Worm (Caenorhabditis elegans): ENCODE measurements around the gene C23F12.4.

The C23F12.4 gene

ce11 chrX:9391345-9391744 is 4.2 kb downstream of the C23F12.4 start, which contains the start of gene C23F12.3:
Gene C23F12.3, plus strand, starts transcription at chrX:9391645.
- TF ChIP-seq bed-1 (GFP tag; IDR thresholded peaks at IDR 0.05) (no peak), egrh-3 (GFP tag; IDR thresholded peaks at IDR 0.05) (no peak), F39B2.1 (GFP tag; IDR thresholded peaks at IDR 0.05) (no peak), F10E7.11 (tag; optimal IDR thresholded peaks at IDR 0.05) (no peak), efl-1 (GFP tag; optimal IDR thresholded peaks at IDR 0.05) (no peak), cebp-1 (GFP tag; IDR thresholded peaks at IDR 0.05) (no peak), cebp-1 (tag; optimal IDR thresholded peaks at IDR 0.05) (no peak), atf-7 (tag; optimal IDR thresholded peaks at IDR 0.05) (no peak), lsl-1 (GFP tag; optimal IDR thresholded peaks at IDR 0.05) (no peak), F52B5.7 (tag; optimal IDR thresholded peaks at IDR 0.05) (no peak), ceh-91 (GFP tag; IDR thresholded peaks at IDR 0.05) (no peak), nhr-179 (tag; optimal IDR thresholded peaks at IDR 0.05) (no peak), snpc-3.4 (tag; optimal IDR thresholded peaks at IDR 0.05) (no peak), nhr-90 (tag; optimal IDR thresholded peaks at IDR 0.05) (no peak)

DNA sequence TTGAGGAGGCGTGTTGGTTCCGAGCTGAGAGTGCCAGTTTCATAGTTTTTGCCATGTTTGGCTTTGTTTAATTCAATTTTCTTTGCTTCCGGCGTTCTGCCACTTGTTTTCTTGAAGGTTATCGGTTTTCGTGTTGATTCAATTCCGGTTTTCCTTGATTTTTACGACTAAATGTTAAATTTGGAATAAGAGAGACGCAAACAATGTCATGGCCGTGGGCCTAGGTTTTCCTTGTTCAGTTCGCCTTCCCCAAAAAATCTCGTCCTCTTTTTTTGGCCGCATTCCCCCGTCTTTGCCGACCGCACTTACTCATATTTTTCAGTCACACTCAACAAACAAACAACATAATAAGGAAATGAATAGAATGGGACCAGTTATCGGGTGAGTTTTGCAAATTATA is 6.6 kb downstream of the C23F12.4 start, which contains the start of gene C23F12.9:
Gene C23F12.9 (plus strand): TSS at position 301 of the 400 bp plus-strand sequence.
- TF ChIP-seq fkh-3 (tag; optimal IDR thresholded peaks at IDR 0.05) (no peak), efl-1 (GFP tag; optimal IDR thresholded peaks at IDR 0.05) (no peak), ccch-3 (GFP tag; optimal IDR thresholded peaks at IDR 0.05) (no peak), K11D2.4 (GFP tag; IDR thresholded peaks at IDR 0.05) (no peak), atf-7 (tag; optimal IDR thresholded peaks at IDR 0.05) (no peak), snpc-4 (GFP tag; optimal IDR thresholded peaks at IDR 0.05) (no peak), snpc-4 (tag; optimal IDR thresholded peaks at IDR 0.05) (no peak), somi-1 (GFP tag; optimal IDR thresholded peaks at IDR 0.05) (no peak), lin-26 (GFP tag; IDR thresholded peaks at IDR 0.05) (no peak), C17E4.6 (GFP tag; IDR thresholded peaks at IDR 0.05) (no peak), hrde-1 (tag; optimal IDR thresholded peaks at IDR 0.05; ENCODE audit: borderline replicate concordance) (no peak), him-1 (tag; optimal IDR thresholded peaks at IDR 0.05) (no peak), B0261.1 (tag; optimal IDR thresholded peaks at IDR 0.05) (no peak)

- TF ChIP-seq F37B4.10 (GFP tag; IDR thresholded peaks at IDR 0.05) (no peak), gei-17 (GFP tag; optimal IDR thresholded peaks at IDR 0.05) (no peak), sea-2 (GFP tag; IDR thresholded peaks at IDR 0.05) (no peak), ama-1 (optimal IDR thresholded peaks at IDR 0.05) (no peak), ama-1 (GFP tag; optimal IDR thresholded peaks at IDR 0.05) (no peak), lin-35 (GFP tag; optimal IDR thresholded peaks at IDR 0.05) (no peak)
Measured at ce11 chrX:9397401-9397800, 10.3 kb downstream of the C23F12.4 start, which contains the start of gene fln-2. Gene fln-2, plus strand, starts transcription at chrX:9397701.

DNA sequence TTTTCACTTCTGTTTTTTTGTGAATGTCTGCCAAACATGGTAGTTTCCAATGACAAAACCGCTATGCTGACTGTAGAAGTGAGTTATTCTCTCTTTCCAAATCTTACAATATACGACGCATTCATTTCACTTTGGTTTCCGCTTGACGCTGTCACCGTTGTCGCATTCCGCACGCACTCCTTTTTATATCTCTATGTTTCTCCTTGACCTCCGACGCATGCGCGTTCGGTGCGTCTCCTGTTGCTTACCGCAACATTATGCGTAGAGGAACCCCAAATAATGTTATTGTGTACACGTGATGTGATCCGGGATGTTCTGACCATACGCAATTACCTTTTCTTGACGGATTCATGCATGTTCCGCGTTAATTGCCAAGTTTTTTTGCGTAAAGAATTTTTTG is 14.8 kb downstream of the C23F12.4 start:
- no peak for TF ChIP-seq lin-26 (GFP tag; IDR thresholded peaks at IDR 0.05)
- no peak for TF ChIP-seq mel-28 (tag; optimal IDR thresholded peaks at IDR 0.05; ENCODE audit: borderline replicate concordance)

DNA sequence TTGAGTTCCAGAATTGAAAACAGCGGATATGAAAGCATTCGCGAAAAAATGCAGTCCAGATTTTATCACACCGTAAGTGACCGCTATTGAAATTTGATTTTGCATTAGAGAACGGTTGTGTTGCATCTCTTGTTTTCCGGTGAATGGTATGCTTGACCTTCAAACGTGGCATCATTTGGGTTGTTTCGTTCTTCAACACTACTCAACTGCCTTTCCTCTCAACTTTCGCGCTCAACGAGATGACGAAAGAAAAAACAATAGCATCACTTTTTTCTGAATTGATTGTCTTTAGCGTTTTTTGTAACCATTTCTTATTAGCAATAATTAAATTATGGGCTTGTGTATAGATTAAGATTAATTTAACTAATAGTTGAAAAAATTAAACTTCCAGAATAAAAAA is 15.3 kb downstream of the C23F12.4 start:
- TF ChIP-seq K12H6.12 (tag; optimal IDR thresholded peaks at IDR 0.05) (no peak), T26A5.8 (tag; optimal IDR thresholded peaks at IDR 0.05) (no peak), let-607 (tag; optimal IDR thresholded peaks at IDR 0.05) (no peak), rec-8 (tag; optimal IDR thresholded peaks at IDR 0.05) (no peak), lin-26 (GFP tag; IDR thresholded peaks at IDR 0.05) (no peak), attf-6 (GFP tag; IDR thresholded peaks at IDR 0.05) (no peak), bed-2 (GFP tag; IDR thresholded peaks at IDR 0.05) (no peak), ZK185.1 (tag; optimal IDR thresholded peaks at IDR 0.05; ENCODE audit: poor library complexity, severe bottlenecking) (no peak), F37B4.10 (GFP tag; IDR thresholded peaks at IDR 0.05) (no peak), hmg-20 (GFP tag; IDR thresholded peaks at IDR 0.05) (no peak), F10E7.11 (tag; optimal IDR thresholded peaks at IDR 0.05) (no peak), ztf-3 (GFP tag; optimal IDR thresholded peaks at IDR 0.05) (no peak), mes-4 (tag; optimal IDR thresholded peaks at IDR 0.05) (no peak), ztf-25 (GFP tag; IDR thresholded peaks at IDR 0.05) (no peak), mcd-1 (GFP tag; IDR thresholded peaks at IDR 0.05) (no peak)

Data from whole organism, young adult.